Fruit fly (Drosophila melanogaster) Kc167 (cell line): ENCODE measurements around the gene TwdlF.

ENCODE experiments used
- Sin3A ChIP-seq: fragments of >200 bp; optimal IDR thresholded peaks from 2 replicates; lab custom pipeline; 2018; ENCODE audit warnings: missing external identifiers
- insv ChIP-seq: fragments of >200 bp; optimal IDR thresholded peaks from 3 replicates; lab custom pipeline; 2018; ENCODE audit warnings: missing external identifiers
- ttk ChIP-seq: sonication (Bioruptor generic); optimal IDR thresholded peaks from 2 replicates; lab custom pipeline; 2017; ENCODE audit warnings: missing external identifiers

- TF ChIP-seq ttk (lab: Kevin White, UChicago): no peak
- no peak for TF ChIP-seq Sin3A
- TF ChIP-seq insv (lab: Kevin White, UChicago): no peak
Observed at dm6 chr3R:4280062-4280461, 33.2 kb downstream of the TwdlF start, which contains the start of gene cpx.
